Worm (Caenorhabditis elegans) whole organism, L1 larva: Measurements from ENCODE around the gene F38A5.6.
"Not testable (repeated sequence)": the region's sequence is repeated elsewhere in the genome, so short reads cannot be mapped to it uniquely, and the experiment has no call there.

Source experiments
- aha-1 ChIP-seq: fragments of 150-350 bp; optimal IDR thresholded peaks from 2 replicates; lab custom pipeline; 2014; ENCODE audit warnings: missing biosample characterization, missing genetic modification characterization
- dpl-1 ChIP-seq, 3 experiments: fragments of 150-350 bp in 2 of 3; sonication (generic microtip) in 1 of 3; optimal IDR thresholded peaks; 2 replicates each; lab custom pipeline; 2014 to 2017; ENCODE audit warnings: missing biosample characterization in 3 of 3, missing genetic modification characterization in 3 of 3, missing genetic modification reagents in 3 of 3
- efl-1 ChIP-seq, 4 experiments: fragments of 150-350 bp; optimal IDR thresholded peaks in 3 of 4; peaks in 1 of 4; 1 replicate in 1 of 4; 2 replicates in 3 of 4; lab custom pipeline; 2014; ENCODE audit warnings: missing biosample characterization in 2 of 4, missing genetic modification characterization in 2 of 4, missing genetic modification reagents in 2 of 4
- elt-2 ChIP-seq: sonication (generic microtip); optimal IDR thresholded peaks from 2 replicates; lab custom pipeline; 2016; ENCODE audit warnings: missing genetic modification characterization, mild to moderate bottlenecking, inconsistent platforms, missing compliant biosample characterization, missing genetic modification reagents
- elt-3 ChIP-seq, 6 experiments: fragments of 150-350 bp in 1 of 6; sonication (generic microtip); optimal IDR thresholded peaks; 2 replicates each; lab custom pipeline; 2017 to 2018; ENCODE audit warnings: missing biosample characterization in 6 of 6, missing genetic modification characterization in 6 of 6, inconsistent platforms in 1 of 6
- lin-35 ChIP-seq, 2 experiments: fragments of 150-350 bp; optimal IDR thresholded peaks; 2 replicates each; lab custom pipeline; 2014; ENCODE audit warnings: missing biosample characterization in 2 of 2, missing genetic modification characterization in 2 of 2, missing genetic modification reagents in 2 of 2
- nhr-84 ChIP-seq: sonication (generic microtip); optimal IDR thresholded peaks from 2 replicates; lab custom pipeline; 2017; ENCODE audit warnings: missing biosample characterization, missing genetic modification characterization
- ztf-4 ChIP-seq: fragments of 150-350 bp; optimal IDR thresholded peaks from 2 replicates; lab custom pipeline; 2014; ENCODE audit warnings: missing biosample characterization, missing genetic modification characterization

- TF ChIP-seq elt-2; dpl-1 (GFP tag; optimal IDR thresholded peaks at IDR 0.05; lab: Kevin White, UChicago); efl-1 (optimal IDR thresholded peaks at IDR 0.05; lab: Kevin White, UChicago); efl-1 (GFP tag; optimal IDR thresholded peaks at IDR 0.05 in 1 of 2; lab: Kevin White, UChicago); nhr-84 (tag; lab: Kevin White, UChicago); lin-35 (GFP tag; optimal IDR thresholded peaks at IDR 0.05; lab: Kevin White, UChicago); aha-1 (tag; lab: Kevin White, UChicago); elt-3 (tag; optimal IDR thresholded peaks at IDR 0.05; lab: Kevin White, UChicago); ztf-4 (tag; lab: Kevin White, UChicago): not testable (repeated sequence)
These were observed 720 bp upstream of the F38A5.6 start, which contains the start of gene nspb-4 for ce11 chrIV:6597918-6598317.
